Fruit fly (Drosophila melanogaster) whole organism, embryonic: Measurements from ENCODE around the gene 7B2.

Source experiments
- Adf1 ChIP-seq: fragments of 200-800 bp; sonication (Bioruptor generic); IDR thresholded peaks from 2 replicates; pipeline ENCODE4 v1.3.6; 2022; ENCODE audit warnings: missing biosample characterization, missing genetic modification characterization
- B-H2 ChIP-seq: fragments of 200-800 bp; sonication (Bioruptor generic); optimal IDR thresholded peaks from 2 replicates; lab custom pipeline; 2018; ENCODE audit warnings: missing biosample characterization, mild to moderate bottlenecking, missing genetic modification characterization
- Bgb ChIP-seq: fragments of 200-800 bp; sonication (Bioruptor generic); IDR thresholded peaks from 2 replicates; pipeline ENCODE4 v1.3.6; 2022; ENCODE audit warnings: missing biosample characterization, missing genetic modification characterization; ENCODE audit not compliant: partially characterized antibody
- CG10431 ChIP-seq: fragments of 200-800 bp; sonication (Bioruptor generic); optimal IDR thresholded peaks from 3 replicates; lab custom pipeline; 2018; ENCODE audit warnings: missing biosample characterization, mild to moderate bottlenecking, missing genetic modification characterization
- CG11696 ChIP-seq: fragments of 200-800 bp; sonication (Bioruptor generic); IDR thresholded peaks from 2 replicates; pipeline ENCODE4 v1.3.6; 2022; ENCODE audit warnings: missing biosample characterization, missing genetic modification characterization
- CG12299 ChIP-seq: fragments of 200-800 bp; sonication (Bioruptor generic); optimal IDR thresholded peaks from 2 replicates; lab custom pipeline; 2018; ENCODE audit warnings: missing biosample characterization, mild to moderate bottlenecking, missing genetic modification characterization
- CG12391 ChIP-seq: fragments of 200-800 bp; sonication (Bioruptor generic); optimal IDR thresholded peaks from 3 replicates; lab custom pipeline; 2018; ENCODE audit warnings: missing biosample characterization, mild to moderate bottlenecking, missing genetic modification characterization, moderate library complexity
- CG13424 ChIP-seq: fragments of 200-800 bp; sonication (Bioruptor generic); optimal IDR thresholded peaks from 2 replicates; lab custom pipeline; 2019; ENCODE audit warnings: missing biosample characterization, mild to moderate bottlenecking, missing genetic modification characterization, moderate library complexity
- CG13894 ChIP-seq: fragments of 200-800 bp; sonication (Bioruptor generic); optimal IDR thresholded peaks from 3 replicates; lab custom pipeline; 2018; ENCODE audit warnings: missing biosample characterization, mild to moderate bottlenecking, missing genetic modification characterization, moderate library complexity
- CG14441 ChIP-seq: fragments of 200-800 bp; sonication (Bioruptor generic); IDR thresholded peaks from 2 replicates; pipeline ENCODE4 v1.3.6; 2022; ENCODE audit warnings: missing biosample characterization, missing genetic modification characterization
- CG32767 ChIP-seq: fragments of 200-800 bp; sonication (Bioruptor generic); IDR thresholded peaks from 2 replicates; pipeline ENCODE4 v1.3.6; 2022; ENCODE audit warnings: missing biosample characterization, missing genetic modification characterization
- CG33557 ChIP-seq: fragments of 200-800 bp; sonication (Bioruptor generic); optimal IDR thresholded peaks from 2 replicates; lab custom pipeline; 2019; ENCODE audit warnings: missing biosample characterization, mild to moderate bottlenecking, missing genetic modification characterization, moderate library complexity
- CG3407 ChIP-seq: fragments of 200-800 bp; sonication (Bioruptor generic); optimal IDR thresholded peaks from 2 replicates; lab custom pipeline; 2018; ENCODE audit warnings: missing biosample characterization, mild to moderate bottlenecking, missing genetic modification characterization
- CG4328 ChIP-seq: fragments of 200-800 bp; sonication (Bioruptor generic); optimal IDR thresholded peaks from 3 replicates; lab custom pipeline; 2017; ENCODE audit warnings: missing biosample characterization, missing genetic modification reagents, missing genetic modification characterization
- CG6765 ChIP-seq: fragments of 200-800 bp; sonication (Bioruptor generic); optimal IDR thresholded peaks from 3 replicates; lab custom pipeline; 2017; ENCODE audit warnings: missing biosample characterization, mild to moderate bottlenecking, missing genetic modification characterization
- CG8290 ChIP-seq, 3 experiments: fragments of 200-800 bp; sonication (Bioruptor generic); optimal IDR thresholded peaks; 2 replicates each; lab custom pipeline; 2016 to 2019; ENCODE audit warnings: missing biosample characterization in 3 of 3, missing genetic modification characterization in 3 of 3, mild to moderate bottlenecking in 2 of 3, moderate library complexity in 1 of 3
- CG8765 ChIP-seq: fragments of 200-800 bp; sonication (Bioruptor generic); IDR thresholded peaks from 2 replicates; pipeline ENCODE4 v1.3.6; 2022; ENCODE audit warnings: missing biosample characterization, missing genetic modification characterization
- Dll ChIP-seq: fragments of 200-800 bp; sonication (Bioruptor generic); IDR thresholded peaks from 4 replicates; pipeline ENCODE4 v1.3.6; 2022; ENCODE audit warnings: missing biosample characterization, missing genetic modification characterization; ENCODE audit not compliant: partially characterized antibody
- E2f2 ChIP-seq: fragments of 200-800 bp; sonication (Bioruptor generic); IDR thresholded peaks from 2 replicates; pipeline ENCODE4 v1.3.6; 2022; ENCODE audit warnings: missing biosample characterization, missing genetic modification characterization
- Fer2 ChIP-seq: fragments of 200-800 bp; sonication (Bioruptor generic); optimal IDR thresholded peaks from 2 replicates; lab custom pipeline; 2018; ENCODE audit warnings: missing biosample characterization, mild to moderate bottlenecking, missing genetic modification characterization, moderate library complexity
- HLH3B ChIP-seq: fragments of 200-800 bp; sonication (Bioruptor generic); IDR thresholded peaks from 2 replicates; pipeline ENCODE4 v1.3.6; 2022; ENCODE audit warnings: missing biosample characterization, missing genetic modification characterization
- HLH54F ChIP-seq: fragments of 200-800 bp; sonication (Bioruptor generic); optimal IDR thresholded peaks from 3 replicates; lab custom pipeline; 2016; ENCODE audit warnings: missing biosample characterization, missing genetic modification characterization
- HLHmδ ChIP-seq: fragments of 200-800 bp; sonication (Bioruptor generic); optimal IDR thresholded peaks from 2 replicates; lab custom pipeline; 2018; ENCODE audit warnings: missing biosample characterization, mild to moderate bottlenecking, missing genetic modification characterization, moderate library complexity
- HmgZ ChIP-seq: fragments of 200-800 bp; sonication (Bioruptor generic); optimal IDR thresholded peaks from 2 replicates; lab custom pipeline; 2018; ENCODE audit warnings: missing biosample characterization, mild to moderate bottlenecking, missing genetic modification characterization
- Lim3 ChIP-seq: fragments of 200-800 bp; sonication (Bioruptor generic); IDR thresholded peaks from 2 replicates; pipeline ENCODE4 v1.3.6; 2022; ENCODE audit warnings: missing biosample characterization, missing genetic modification characterization
- Mrtf ChIP-seq: fragments of 200-800 bp; sonication (Bioruptor generic); IDR thresholded peaks from 3 replicates; pipeline ENCODE4 v1.3.6; 2022; ENCODE audit warnings: missing biosample characterization, missing genetic modification characterization
- NFAT ChIP-seq: fragments of 200-800 bp; sonication (Bioruptor generic); IDR thresholded peaks from 2 replicates; pipeline ENCODE4 v1.3.6; 2022; ENCODE audit warnings: missing biosample characterization, missing genetic modification characterization
- Neu2 ChIP-seq: fragments of 200-800 bp; sonication (Bioruptor generic); optimal IDR thresholded peaks from 3 replicates; lab custom pipeline; 2016; ENCODE audit warnings: missing biosample characterization, missing genetic modification characterization, borderline replicate concordance
- Pdp1 ChIP-seq, 2 experiments: fragments of 200-800 bp; sonication (Bioruptor generic); optimal IDR thresholded peaks; 3 replicates each; lab custom pipeline; 2016; ENCODE audit warnings: missing biosample characterization in 2 of 2, missing genetic modification characterization in 2 of 2, mild to moderate bottlenecking in 1 of 2, moderate library complexity in 1 of 2
- Xrp1 ChIP-seq: fragments of 200-800 bp; sonication (Bioruptor generic); IDR thresholded peaks from 2 replicates; pipeline ENCODE4 v1.3.6; 2022; ENCODE audit warnings: missing biosample characterization, missing genetic modification characterization
- ara ChIP-seq: fragments of 200-800 bp; sonication (Bioruptor generic); IDR thresholded peaks from 2 replicates; pipeline ENCODE4 v1.3.6; 2022; ENCODE audit warnings: missing biosample characterization, missing genetic modification characterization
- bbx ChIP-seq: fragments of 200-800 bp; sonication (Bioruptor generic); IDR thresholded peaks from 2 replicates; pipeline ENCODE4 v1.3.6; 2022; ENCODE audit warnings: missing biosample characterization, missing genetic modification characterization; ENCODE audit not compliant: partially characterized antibody
- caup ChIP-seq: fragments of 200-800 bp; sonication (Bioruptor generic); optimal IDR thresholded peaks from 3 replicates; lab custom pipeline; 2017; ENCODE audit warnings: missing biosample characterization, mild to moderate bottlenecking, missing genetic modification characterization, moderate library complexity; ENCODE audit not compliant: severe bottlenecking
- chinmo ChIP-seq: fragments of 200-800 bp; sonication (Bioruptor generic); IDR thresholded peaks from 4 replicates; pipeline ENCODE4 v1.3.6; 2022; ENCODE audit warnings: missing biosample characterization, missing genetic modification characterization; ENCODE audit not compliant: partially characterized antibody
- crol ChIP-seq: fragments of 200-800 bp; sonication (Bioruptor generic); IDR thresholded peaks from 2 replicates; pipeline ENCODE4 v1.3.6; 2022; ENCODE audit warnings: missing biosample characterization, missing genetic modification characterization
- dimm ChIP-seq: fragments of 200-800 bp; sonication (Bioruptor generic); IDR thresholded peaks from 2 replicates; pipeline ENCODE4 v1.3.6; 2022; ENCODE audit warnings: missing biosample characterization, missing genetic modification characterization
- ken ChIP-seq: fragments of 200-800 bp; sonication (Bioruptor generic); IDR thresholded peaks from 3 replicates; pipeline ENCODE4 v1.3.6; 2022; ENCODE audit warnings: missing biosample characterization, missing genetic modification characterization
- klu ChIP-seq: fragments of 200-800 bp; sonication (Bioruptor generic); IDR thresholded peaks from 2 replicates; pipeline ENCODE4 v1.3.6; 2022; ENCODE audit warnings: missing biosample characterization, missing genetic modification characterization
- lov ChIP-seq, 2 experiments: fragments of 200-800 bp in 1 of 2; fragments of >200 bp in 1 of 2; sonication (Bioruptor generic) in 1 of 2; IDR thresholded peaks in 1 of 2; optimal IDR thresholded peaks in 1 of 2; 2 replicates in 1 of 2; 3 replicates in 1 of 2; pipeline versions ENCODE4 v1.3.6 to Lab custom; 2017 to 2022; ENCODE audit warnings: missing biosample characterization in 1 of 2, missing genetic modification characterization in 1 of 2
- peb ChIP-seq: fragments of 200-800 bp; sonication (Bioruptor generic); IDR thresholded peaks from 2 replicates; pipeline ENCODE4 v1.3.6; 2022; ENCODE audit warnings: missing biosample characterization, missing genetic modification characterization
- ranshi ChIP-seq: fragments of 200-800 bp; sonication (Bioruptor generic); IDR thresholded peaks from 2 replicates; pipeline ENCODE4 v1.3.6; 2022; ENCODE audit warnings: missing biosample characterization, missing genetic modification characterization
- sd ChIP-seq: fragments of 200-800 bp; sonication (Bioruptor generic); optimal IDR thresholded peaks from 3 replicates; lab custom pipeline; 2018; ENCODE audit warnings: missing biosample characterization, mild to moderate bottlenecking, missing genetic modification characterization, moderate library complexity
- slbo ChIP-seq: fragments of 200-800 bp; sonication (Bioruptor generic); IDR thresholded peaks from 2 replicates; pipeline ENCODE4 v1.3.6; 2022; ENCODE audit warnings: missing biosample characterization, missing genetic modification characterization
- sob ChIP-seq: fragments of 200-800 bp; sonication (Bioruptor generic); IDR thresholded peaks from 2 replicates; pipeline ENCODE4 v1.3.6; 2022; ENCODE audit warnings: missing biosample characterization, missing genetic modification characterization
- tap ChIP-seq: fragments of 200-800 bp; optimal IDR thresholded peaks from 3 replicates; lab custom pipeline; 2019; ENCODE audit warnings: missing biosample characterization, mild to moderate bottlenecking, missing genetic modification characterization, moderate library complexity
- trem ChIP-seq: fragments of 200-800 bp; optimal IDR thresholded peaks from 3 replicates; lab custom pipeline; 2019; ENCODE audit warnings: missing biosample characterization, mild to moderate bottlenecking, missing genetic modification characterization, moderate library complexity
- vvl ChIP-seq: fragments of 200-800 bp; sonication (Bioruptor generic); IDR thresholded peaks from 2 replicates; pipeline ENCODE4 v1.3.6; 2022; ENCODE audit warnings: missing biosample characterization, missing genetic modification characterization

The 7B2 gene

DNA sequence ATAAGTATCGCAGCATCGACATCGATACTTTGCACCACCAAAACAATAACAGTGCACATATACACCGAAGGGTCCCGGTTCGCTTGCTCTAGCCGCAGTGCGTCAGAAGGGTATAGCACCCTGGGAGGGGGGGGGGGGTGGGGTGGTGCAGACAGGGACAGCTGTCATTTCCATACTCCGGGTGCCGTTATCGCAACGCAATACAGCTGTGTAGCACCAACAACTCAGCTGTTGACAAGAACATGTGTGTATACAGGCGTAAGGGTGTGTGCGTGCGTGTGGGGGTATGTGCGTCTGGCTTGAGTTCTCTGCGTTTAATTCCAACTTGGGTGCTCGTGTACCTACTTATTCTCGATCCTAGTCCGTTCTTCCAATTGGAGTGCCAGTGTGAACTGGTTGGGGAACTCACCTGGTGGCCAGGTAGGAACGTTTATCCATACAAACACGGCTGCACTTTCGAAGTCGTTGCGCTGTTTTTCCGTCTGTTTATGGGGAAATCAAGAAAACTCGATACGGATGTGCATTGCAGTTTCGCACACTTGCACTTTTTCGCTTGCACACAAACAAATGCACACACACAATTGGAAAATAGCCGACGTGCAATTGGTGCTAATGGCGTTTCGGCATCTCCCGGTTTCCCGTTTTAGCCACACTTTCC, 8.9 kb upstream of the 7B2 start (continued):
- TF ChIP-seq Pdp1 (GFP tag; optimal IDR thresholded peaks at IDR 0.05; lab: Kevin White, UChicago) (no peak), HmgZ (tag; lab: Kevin White, UChicago) (peak; percentile 0), vvl (GFP tag; lab: Robert Waterston, UW) (peak; percentile 12; the same call in 1 of the 2 replicates), HLH3B (GFP tag; lab: Robert Waterston, UW) (peak; percentile 33; the same call in 1 of the 2 replicates), sd (tag; lab: Kevin White, UChicago) (peak; percentile 53), peb (GFP tag; lab: Robert Waterston, UW) (no peak), trem (tag; lab: Kevin White, UChicago) (no peak), CG11696 (GFP tag; lab: Robert Waterston, UW) (no peak), Bgb (GFP tag; lab: Robert Waterston, UW) (peak; percentile 25; the same call in 1 of the 2 replicates), ara (GFP tag; lab: Robert Waterston, UW) (no peak), bbx (peak; percentile 44; the same call in 1 of the 2 replicates), NFAT (GFP tag; lab: Robert Waterston, UW) (peak; percentile 44; the same call in 1 of the 2 replicates), chinmo (GFP tag; lab: Robert Waterston, UW) (no peak; the same call in 3 of the 4 replicates), Lim3 (GFP tag; lab: Robert Waterston, UW) (no peak), B-H2 (GFP tag; lab: Kevin White, UChicago) (peak; percentile 10), CG4328 (GFP tag; lab: Kevin White, UChicago) (peak; percentile 53), CG8765 (GFP tag; lab: Robert Waterston, UW) (no peak), Fer2 (tag; lab: Kevin White, UChicago) (peak; percentile 39), dimm (GFP tag; lab: Robert Waterston, UW) (no peak), CG13894 (peak; percentile 11), Mrtf (GFP tag; lab: Robert Waterston, UW) (no peak), HLHmδ (GFP tag; lab: Kevin White, UChicago) (peak; percentile 86), caup (GFP tag; lab: Kevin White, UChicago) (peak; percentile 50), slbo (GFP tag; lab: Robert Waterston, UW) (no peak), sob (GFP tag; lab: Robert Waterston, UW) (peak; percentile 38; the same call in 1 of the 2 replicates), tap (peak; percentile 31), CG13424 (tag; lab: Kevin White, UChicago) (no peak), CG14441 (GFP tag; lab: Robert Waterston, UW) (peak; percentile 31; the same call in 1 of the 2 replicates), Xrp1 (GFP tag; lab: Robert Waterston, UW) (no peak; the same call in 1 of the 2 replicates), Dll (peak; percentile 18; the same call in 1 of the 4 replicates), HLH54F (no peak), crol (GFP tag; lab: Robert Waterston, UW) (peak; percentile 98), CG33557 (no peak), lov (optimal IDR thresholded peaks at IDR 0.05; lab: Kevin White, UChicago) (no peak), lov (GFP tag; IDR thresholded peaks at IDR 0.05; lab: Robert Waterston, UW) (0 out of 3 replicates have a peak, but pooled peaks have one; percentile 19), E2f2 (GFP tag; lab: Robert Waterston, UW) (no peak), ranshi (GFP tag; lab: Robert Waterston, UW) (peak; percentile 4; the same call in 1 of the 2 replicates), klu (GFP tag; lab: Robert Waterston, UW) (no peak), CG12299 (tag; lab: Kevin White, UChicago) (no peak), CG12391 (no peak), Neu2 (GFP tag; lab: Kevin White, UChicago) (peak; percentile 42), CG32767 (GFP tag; lab: Robert Waterston, UW) (peak; percentile 79), CG8290 (GFP tag; optimal IDR thresholded peaks at IDR 0.05; lab: Kevin White, UChicago) (no peak), CG8290 (tag; optimal IDR thresholded peaks at IDR 0.05; lab: Kevin White, UChicago) (peak in 1 of 2 experiments; percentile 82), ken (GFP tag; lab: Robert Waterston, UW) (0 out of 3 replicates have a peak, but pooled peaks have one; percentile 35), Adf1 (GFP tag; lab: Robert Waterston, UW) (peak; percentile 19; the same call in 1 of the 2 replicates), CG10431 (GFP tag; lab: Kevin White, UChicago) (peak; percentile 8), CG6765 (GFP tag; lab: Kevin White, UChicago) (peak; percentile 5), CG3407 (GFP tag; lab: Kevin White, UChicago) (peak; percentile 12)
